Worm (Caenorhabditis elegans) whole organism, L4 larva: ENCODE data around the gene srd-42.

ENCODE experiments used
- D1046.2 ChIP-seq: fragments of 200-800 bp; sonication (Bioruptor generic); IDR thresholded peaks from 2 replicates; pipeline ENCODE4 v1.3.6; 2022; ENCODE audit warnings: missing genetic modification characterization, missing compliant biosample characterization
- F26F4.8 ChIP-seq: fragments of 200-800 bp; sonication (Bioruptor generic); conservative IDR thresholded peaks from 2 replicates; pipeline ENCODE4 v1.3.6; 2022; ENCODE audit warnings: missing genetic modification characterization, missing compliant biosample characterization
- F37D6.2 ChIP-seq: sonication (generic microtip); optimal IDR thresholded peaks from 2 replicates; lab custom pipeline; 2016; ENCODE audit warnings: mild to moderate bottlenecking, missing genetic modification characterization, missing compliant biosample characterization
- F49E8.2 ChIP-seq: sonication (generic microtip); optimal IDR thresholded peaks from 2 replicates; lab custom pipeline; 2016; ENCODE audit warnings: missing compliant biosample characterization, mild to moderate bottlenecking, missing genetic modification characterization, borderline replicate concordance
- Y48G9A.11 ChIP-seq: fragments of 200-800 bp; sonication (Bioruptor generic); IDR thresholded peaks from 2 replicates; pipeline ENCODE4 v1.3.6; 2022; ENCODE audit warnings: missing genetic modification reagents, missing genetic modification characterization, missing compliant biosample characterization
- aha-1 ChIP-seq: fragments of 150-350 bp; peaks from one replicate; lab custom pipeline; 2014; ENCODE audit warnings: missing biosample characterization, missing genetic modification characterization
- ama-1 ChIP-seq: fragments of 150-350 bp; optimal IDR thresholded peaks from 2 replicates; lab custom pipeline; 2014; ENCODE audit warnings: inconsistent platforms, mixed read lengths
- attf-4 ChIP-seq: sonication (generic microtip); optimal IDR thresholded peaks from 3 replicates; lab custom pipeline; 2017; ENCODE audit warnings: missing biosample characterization, missing genetic modification characterization
- ceh-28 ChIP-seq: fragments of 150-350 bp; optimal IDR thresholded peaks from 2 replicates; lab custom pipeline; 2014; ENCODE audit warnings: missing biosample characterization, missing genetic modification reagents, missing genetic modification characterization
- ceh-32 ChIP-seq: sonication (generic microtip); optimal IDR thresholded peaks from 2 replicates; lab custom pipeline; 2016; ENCODE audit warnings: mild to moderate bottlenecking, missing genetic modification characterization, missing compliant biosample characterization; ENCODE audit not compliant: poor library complexity
- ceh-82 ChIP-seq: sonication (generic microtip); optimal IDR thresholded peaks from 2 replicates; lab custom pipeline; 2017; ENCODE audit warnings: missing biosample characterization, missing genetic modification characterization
- cey-2 ChIP-seq: sonication (generic microtip); optimal IDR thresholded peaks from 3 replicates; lab custom pipeline; 2017; ENCODE audit warnings: missing genetic modification characterization, mild to moderate bottlenecking, missing compliant biosample characterization, antibody characterized with exemption, borderline replicate concordance; ENCODE audit not compliant: insufficient read depth
- daf-19 ChIP-seq: fragments of 200-800 bp; sonication (Bioruptor generic); conservative IDR thresholded peaks from 2 replicates; pipeline ENCODE4 v1.3.6; 2022; ENCODE audit warnings: missing genetic modification characterization, missing compliant biosample characterization
- dmd-6 ChIP-seq: fragments of 200-800 bp; sonication (Bioruptor generic); IDR thresholded peaks from 2 replicates; pipeline ENCODE4 v1.3.6; 2022; ENCODE audit warnings: missing genetic modification reagents, missing genetic modification characterization, missing compliant biosample characterization
- dpl-1 ChIP-seq: fragments of 150-350 bp; optimal IDR thresholded peaks from 2 replicates; lab custom pipeline; 2014; ENCODE audit warnings: missing biosample characterization, missing genetic modification reagents, missing genetic modification characterization
- dve-1 ChIP-seq: sonication (generic microtip); optimal IDR thresholded peaks from 2 replicates; lab custom pipeline; 2017; ENCODE audit warnings: antibody characterized with exemption, mild to moderate bottlenecking, missing genetic modification characterization, missing compliant biosample characterization; ENCODE audit not compliant: insufficient read depth
- egl-43 ChIP-seq: fragments of 200-800 bp; sonication (Bioruptor generic); IDR thresholded peaks from 2 replicates; pipeline ENCODE4 v1.3.6; 2022; ENCODE audit warnings: missing genetic modification reagents, missing genetic modification characterization, missing compliant biosample characterization
- fkh-10 ChIP-seq: fragments of 150-350 bp; optimal IDR thresholded peaks from 2 replicates; lab custom pipeline; 2014; ENCODE audit warnings: missing biosample characterization, missing genetic modification reagents, missing genetic modification characterization
- gei-8 ChIP-seq: fragments of 200-800 bp; sonication (Bioruptor generic); optimal IDR thresholded peaks from 2 replicates; lab custom pipeline; 2018; ENCODE audit warnings: mild to moderate bottlenecking, missing genetic modification characterization, missing compliant biosample characterization
- hif-1 ChIP-seq, 2 experiments: sonication (generic microtip); optimal IDR thresholded peaks; 2 replicates each; lab custom pipeline; 2016 to 2017; ENCODE audit warnings: missing compliant biosample characterization in 2 of 2, missing genetic modification characterization in 2 of 2, missing genetic modification reagents in 2 of 2, missing genotype in 2 of 2, mild to moderate bottlenecking in 1 of 2
- hlh-30 ChIP-seq: sonication (generic microtip); optimal IDR thresholded peaks from 2 replicates; lab custom pipeline; 2017; ENCODE audit warnings: antibody characterized with exemption, mild to moderate bottlenecking, missing genetic modification characterization, missing compliant biosample characterization; ENCODE audit not compliant: insufficient read depth
- lim-7 ChIP-seq: fragments of 200-800 bp; sonication (Bioruptor generic); IDR thresholded peaks from 2 replicates; pipeline ENCODE4 v1.3.6; 2022; ENCODE audit warnings: missing genetic modification characterization, missing compliant biosample characterization
- lin-1 ChIP-seq: fragments of 200-800 bp; sonication (Bioruptor generic); IDR thresholded peaks from 2 replicates; pipeline ENCODE4 v1.3.6; 2022; ENCODE audit warnings: missing genetic modification reagents, missing genetic modification characterization, missing compliant biosample characterization
- lin-29 ChIP-seq: fragments of 200-800 bp; sonication (Bioruptor generic); IDR thresholded peaks from 2 replicates; pipeline ENCODE4 v1.3.6; 2022; ENCODE audit warnings: missing genetic modification reagents, missing genetic modification characterization, missing compliant biosample characterization
- lir-3 ChIP-seq: sonication (generic microtip); optimal IDR thresholded peaks from 2 replicates; lab custom pipeline; 2016; ENCODE audit warnings: mild to moderate bottlenecking, missing genetic modification characterization, missing compliant biosample characterization
- lsy-2 ChIP-seq, 2 experiments: fragments of 150-350 bp in 1 of 2; sonication (generic microtip) in 1 of 2; optimal IDR thresholded peaks; 2 replicates each; lab custom pipeline; 2014 to 2017; ENCODE audit warnings: missing biosample characterization in 2 of 2, missing genetic modification characterization in 2 of 2
- mep-1 ChIP-seq: fragments of 150-350 bp; sonication (generic microtip); optimal IDR thresholded peaks from 3 replicates; lab custom pipeline; 2014; ENCODE audit warnings: missing biosample characterization, missing genetic modification characterization
- mes-2 ChIP-seq: sonication (generic microtip); optimal IDR thresholded peaks from 2 replicates; lab custom pipeline; 2016; ENCODE audit warnings: missing genotype, mild to moderate bottlenecking, missing genetic modification characterization, missing compliant biosample characterization; ENCODE audit not compliant: poor library complexity, severe bottlenecking
- mxl-2 ChIP-seq: fragments of 200-800 bp; sonication (Bioruptor generic); conservative IDR thresholded peaks from 2 replicates; pipeline ENCODE4 v1.3.6; 2022; ENCODE audit warnings: missing genetic modification reagents, missing genetic modification characterization, missing compliant biosample characterization
- mxl-3 ChIP-seq: fragments of 200-800 bp; sonication (Bioruptor generic); optimal IDR thresholded peaks from 2 replicates; lab custom pipeline; 2018; ENCODE audit warnings: mild to moderate bottlenecking, missing genetic modification characterization, missing compliant biosample characterization
- nhr-237 ChIP-seq: sonication (generic microtip); optimal IDR thresholded peaks from 2 replicates; lab custom pipeline; 2017; ENCODE audit warnings: missing biosample characterization, missing genetic modification characterization
- nhr-28 ChIP-seq: fragments of 150-350 bp; optimal IDR thresholded peaks from 2 replicates; lab custom pipeline; 2014; ENCODE audit warnings: missing biosample characterization, missing genetic modification characterization
- nhr-41 ChIP-seq: fragments of 200-800 bp; sonication (Bioruptor generic); IDR thresholded peaks from 2 replicates; pipeline ENCODE4 v1.3.6; 2022; ENCODE audit warnings: missing genetic modification reagents, missing genetic modification characterization, missing compliant biosample characterization
- nhr-42 ChIP-seq: fragments of 200-800 bp; sonication (Bioruptor generic); IDR thresholded peaks from 2 replicates; pipeline ENCODE4 v1.3.6; 2022; ENCODE audit warnings: missing genetic modification characterization, missing compliant biosample characterization
- nhr-48 ChIP-seq: sonication (generic microtip); optimal IDR thresholded peaks from 2 replicates; lab custom pipeline; 2016; ENCODE audit warnings: mild to moderate bottlenecking, missing genetic modification characterization, missing compliant biosample characterization
- nhr-6 ChIP-seq: fragments of 150-350 bp; optimal IDR thresholded peaks from 2 replicates; lab custom pipeline; 2014; ENCODE audit warnings: missing biosample characterization, missing genetic modification characterization
- nhr-77 ChIP-seq: fragments of 150-350 bp; optimal IDR thresholded peaks from 2 replicates; lab custom pipeline; 2014; ENCODE audit warnings: missing biosample characterization, missing genetic modification characterization
- pha-4 ChIP-seq, 2 experiments: fragments of 150-350 bp in 1 of 2; fragments of 200-800 bp in 1 of 2; sonication (Bioruptor generic) in 1 of 2; IDR thresholded peaks in 1 of 2; optimal IDR thresholded peaks in 1 of 2; 2 replicates each; pipeline versions ENCODE4 v1.3.6 to Lab custom; 2014 to 2022; ENCODE audit warnings: missing genetic modification characterization in 2 of 2, missing genetic modification reagents in 2 of 2, missing biosample characterization in 1 of 2, missing compliant biosample characterization in 1 of 2
- rbr-2 ChIP-seq: sonication (generic microtip); optimal IDR thresholded peaks from 2 replicates; lab custom pipeline; 2016; ENCODE audit warnings: missing genotype, missing genetic modification characterization, missing compliant biosample characterization
- saeg-2 ChIP-seq: fragments of 200-800 bp; sonication (Bioruptor generic); IDR thresholded peaks from 2 replicates; pipeline ENCODE4 v1.3.6; 2022; ENCODE audit warnings: missing genetic modification reagents, missing genetic modification characterization, missing compliant biosample characterization
- sdz-12 ChIP-seq: fragments of 200-800 bp; sonication (Bioruptor generic); optimal IDR thresholded peaks from 2 replicates; lab custom pipeline; 2018; ENCODE audit warnings: mild to moderate bottlenecking, missing genetic modification characterization, missing compliant biosample characterization
- snpc-4 ChIP-seq: fragments of 150-350 bp; optimal IDR thresholded peaks from 2 replicates; lab custom pipeline; 2014; ENCODE audit warnings: missing biosample characterization, missing genetic modification characterization
- spr-1 ChIP-seq: sonication (generic microtip); optimal IDR thresholded peaks from 2 replicates; lab custom pipeline; 2016; ENCODE audit warnings: mild to moderate bottlenecking, missing genetic modification characterization, missing compliant biosample characterization
- spr-3 ChIP-seq: fragments of 200-800 bp; sonication (Bioruptor generic); optimal IDR thresholded peaks from 2 replicates; lab custom pipeline; 2018; ENCODE audit warnings: mild to moderate bottlenecking, missing genetic modification characterization, missing compliant biosample characterization
- unc-130 ChIP-seq: sonication (generic microtip); optimal IDR thresholded peaks from 2 replicates; lab custom pipeline; 2016; ENCODE audit warnings: missing genetic modification reagents, missing genetic modification characterization, missing compliant biosample characterization
- unc-62 ChIP-seq, 3 experiments: fragments of 150-350 bp in 1 of 3; sonication (generic microtip); optimal IDR thresholded peaks in 2 of 3; peaks in 1 of 3; 1 replicate in 1 of 3; 2 replicates in 2 of 3; lab custom pipeline; 2014 to 2017; ENCODE audit warnings: missing biosample characterization in 3 of 3, missing genetic modification characterization in 3 of 3, missing genetic modification reagents in 3 of 3, missing genotype in 1 of 3
- zfp-3 ChIP-seq: fragments of 200-800 bp; sonication (Bioruptor generic); conservative IDR thresholded peaks from 2 replicates; pipeline ENCODE4 v1.3.6; 2022; ENCODE audit warnings: missing genetic modification reagents, missing genetic modification characterization, missing compliant biosample characterization
- zip-2 ChIP-seq: fragments of 150-350 bp; optimal IDR thresholded peaks from 2 replicates; lab custom pipeline; 2014; ENCODE audit warnings: missing biosample characterization, missing genetic modification characterization
- ztf-11 ChIP-seq: fragments of 150-350 bp; optimal IDR thresholded peaks from 2 replicates; lab custom pipeline; 2014; ENCODE audit warnings: missing biosample characterization, missing genetic modification characterization
- ztf-7 ChIP-seq: fragments of 150-350 bp; optimal IDR thresholded peaks from 2 replicates; lab custom pipeline; 2014; ENCODE audit warnings: missing biosample characterization, missing genetic modification characterization

Gene srd-42

ce11 chrX:13283462-13283861 lies 19.8 kb downstream of the srd-42 start (continued):
- TF ChIP-seq lir-3 (peak; percentile 59), F49E8.2 (peak; percentile 28), mes-2 (no peak), ceh-32 (tag; lab: Kevin White, UChicago) (no peak), lsy-2 (tag; optimal IDR thresholded peaks at IDR 0.05; lab: Kevin White, UChicago) (no peak), lim-7 (GFP tag; lab: Robert Waterston, UW) (peak; percentile 90), ceh-82 (tag; lab: Kevin White, UChicago) (no peak), F37D6.2 (tag; lab: Kevin White, UChicago) (no peak), D1046.2 (GFP tag; lab: Robert Waterston, UW) (no peak; the same call in 1 of the 2 replicates), egl-43 (GFP tag; lab: Robert Waterston, UW) (peak; percentile 85), gei-8 (GFP tag; lab: Kevin White, UChicago) (no peak), F26F4.8 (peak; percentile 78), mxl-3 (GFP tag; lab: Kevin White, UChicago) (peak; percentile 10), snpc-4 (no peak), mxl-2 (GFP tag; lab: Robert Waterston, UW) (no peak), unc-130 (GFP tag; lab: Kevin White, UChicago) (peak; percentile 19), dpl-1 (GFP tag; lab: Kevin White, UChicago) (no peak), fkh-10 (GFP tag; lab: Kevin White, UChicago) (no peak), nhr-237 (tag; lab: Kevin White, UChicago) (no peak), pha-4 (GFP tag; IDR thresholded peaks at IDR 0.05; lab: Robert Waterston, UW) (peak; percentile 82), pha-4 (tag; optimal IDR thresholded peaks at IDR 0.05; lab: Kevin White, UChicago) (no peak), hlh-30 (tag; lab: Kevin White, UChicago) (no peak), dve-1 (tag; lab: Kevin White, UChicago) (no peak), cey-2 (tag; lab: Kevin White, UChicago) (no peak), nhr-28 (tag; lab: Kevin White, UChicago) (no peak), dmd-6 (GFP tag; lab: Robert Waterston, UW) (peak; percentile 23; the same call in 1 of the 2 replicates), spr-3 (GFP tag; lab: Kevin White, UChicago) (peak; percentile 39), lin-1 (0 out of 2 replicates have a peak, but pooled peaks have one; percentile 46), daf-19 (GFP tag; lab: Robert Waterston, UW) (no peak), hif-1 (tag; optimal IDR thresholded peaks at IDR 0.05; lab: Kevin White, UChicago) (no peak), nhr-41 (GFP tag; lab: Robert Waterston, UW) (peak; percentile 64; the same call in 1 of the 2 replicates), spr-1 (tag; lab: Kevin White, UChicago) (peak; percentile 21), zip-2 (peak; percentile 17), aha-1 (tag; lab: Kevin White, UChicago) (no peak), ceh-28 (tag; lab: Kevin White, UChicago) (no peak), Y48G9A.11 (GFP tag; lab: Robert Waterston, UW) (peak; percentile 44; the same call in 1 of the 2 replicates), ztf-7 (tag; lab: Kevin White, UChicago) (no peak), nhr-6 (tag; lab: Kevin White, UChicago) (no peak), rbr-2 (tag; lab: Kevin White, UChicago) (no peak), ama-1 (no peak), unc-62 (GFP tag; optimal IDR thresholded peaks at IDR 0.05 in 1 of 2; lab: Kevin White, UChicago) (no peak), unc-62 (tag; optimal IDR thresholded peaks at IDR 0.05; lab: Kevin White, UChicago) (no peak), mep-1 (no peak), zfp-3 (GFP tag; lab: Robert Waterston, UW) (0 out of 2 replicates have a peak, but pooled peaks have one; percentile 12), nhr-48 (tag; lab: Kevin White, UChicago) (peak; percentile 33), nhr-42 (GFP tag; lab: Robert Waterston, UW) (no peak), nhr-77 (no peak), ztf-11 (no peak), lin-29 (GFP tag; lab: Robert Waterston, UW) (no peak), attf-4 (tag; lab: Kevin White, UChicago) (no peak), sdz-12 (GFP tag; lab: Kevin White, UChicago) (no peak), saeg-2 (GFP tag; lab: Robert Waterston, UW) (0 out of 2 replicates have a peak, but pooled peaks have one; percentile 30)
